Worm (Caenorhabditis elegans) whole organism, midembryonic: ENCODE results near the gene T23F6.2.

Experiments
- T22C8.4 ChIP-seq: fragments of 200-800 bp; sonication (Bioruptor generic); IDR thresholded peaks from 2 replicates; pipeline ENCODE4 v1.3.6; 2022; ENCODE audit warnings: missing genetic modification characterization, missing compliant biosample characterization
- cog-1 ChIP-seq: sonication (generic microtip); optimal IDR thresholded peaks from 2 replicates; lab custom pipeline; 2016; ENCODE audit warnings: missing genetic modification characterization, missing compliant biosample characterization
- flt-1 ChIP-seq: fragments of 200-800 bp; sonication (Bioruptor generic); IDR thresholded peaks from 2 replicates; pipeline ENCODE4 v1.3.6; 2022; ENCODE audit warnings: missing genetic modification characterization, missing compliant biosample characterization
- klf-2 ChIP-seq: fragments of 200-800 bp; sonication (Bioruptor generic); conservative IDR thresholded peaks from 2 replicates; pipeline ENCODE4 v1.3.6; 2022; ENCODE audit warnings: missing genetic modification reagents, missing genetic modification characterization, missing compliant biosample characterization
- med-1 ChIP-seq: sonication (generic microtip); optimal IDR thresholded peaks from 2 replicates; lab custom pipeline; 2017; ENCODE audit warnings: missing genetic modification characterization, mild to moderate bottlenecking, missing compliant biosample characterization, antibody characterized with exemption, missing genetic modification reagents; ENCODE audit not compliant: insufficient read depth
- ref-1 ChIP-seq: fragments of 200-800 bp; sonication (Bioruptor generic); conservative IDR thresholded peaks from 2 replicates; pipeline ENCODE4 v1.3.6; 2022; ENCODE audit warnings: missing genetic modification reagents, missing genetic modification characterization, missing compliant biosample characterization
- tab-1 ChIP-seq: fragments of 200-800 bp; sonication (Bioruptor generic); IDR thresholded peaks from 2 replicates; pipeline ENCODE4 v1.3.6; 2022; ENCODE audit warnings: missing genetic modification characterization, missing compliant biosample characterization
- ztf-23 ChIP-seq: fragments of 200-800 bp; sonication (Bioruptor generic); IDR thresholded peaks from 2 replicates; pipeline ENCODE4 v1.3.6; 2022; ENCODE audit warnings: missing genetic modification reagents, missing genetic modification characterization, missing compliant biosample characterization
- ztf-29 ChIP-seq: fragments of 200-800 bp; sonication (Bioruptor generic); IDR thresholded peaks from 2 replicates; pipeline ENCODE4 v1.3.6; 2022; ENCODE audit warnings: missing genetic modification reagents, missing genetic modification characterization, missing compliant biosample characterization

Gene T23F6.2

ce11 chrIV:12728162-12728561 lies 7.0 kb downstream of the T23F6.2 start:
- no peak for TF ChIP-seq T22C8.4 (GFP tag; lab: Robert Waterston, UW)
- no peak for TF ChIP-seq flt-1

- TF ChIP-seq ztf-23 (GFP tag; lab: Robert Waterston, UW) (peak; percentile 46; the same call in 1 of the 2 replicates), tab-1 (0 out of 2 replicates have a peak, but pooled peaks have one; percentile 44)
Observed at ce11 chrIV:12730624-12731023, 9.5 kb downstream of the T23F6.2 start.

- TF ChIP-seq ref-1 = peak; percentile 18; the same call in 1 of the 2 replicates
- TF ChIP-seq ztf-29 (GFP tag; lab: Robert Waterston, UW) = 0 out of 2 replicates have a peak, but pooled peaks have one; percentile 11
- TF ChIP-seq T22C8.4 (GFP tag; lab: Robert Waterston, UW) = 0 out of 2 replicates have a peak, but pooled peaks have one; percentile 25
Observed at ce11 chrIV:12731503-12731902, 10.3 kb downstream of the T23F6.2 start.

- TF ChIP-seq cog-1 (no peak), tab-1 (no peak), klf-2 (GFP tag; lab: Robert Waterston, UW) (no peak), med-1 (GFP tag; lab: Kevin White, UChicago) (no peak), ref-1 (no peak), ztf-23 (GFP tag; lab: Robert Waterston, UW) (no peak), ztf-29 (GFP tag; lab: Robert Waterston, UW) (no peak), T22C8.4 (GFP tag; lab: Robert Waterston, UW) (no peak), flt-1 (no peak)
Observed at ce11 chrIV:12741438-12741837, 20.3 kb downstream of the T23F6.2 start, which contains the start of gene T23F6.5. TSS of gene T23F6.5 (minus strand) at chrIV:12741538.

ce11 chrIV:12743680-12744079 lies 22.5 kb downstream of the T23F6.2 start:
- no peak for TF ChIP-seq flt-1
- no peak for TF ChIP-seq klf-2 (GFP tag; lab: Robert Waterston, UW)
- no peak for TF ChIP-seq ztf-23 (GFP tag; lab: Robert Waterston, UW)
- no peak for TF ChIP-seq ref-1
- TF ChIP-seq tab-1 = no peak
- TF ChIP-seq ztf-29 (GFP tag; lab: Robert Waterston, UW) = no peak
- no peak for TF ChIP-seq med-1 (GFP tag; lab: Kevin White, UChicago)
- no peak for TF ChIP-seq T22C8.4 (GFP tag; lab: Robert Waterston, UW)
- no peak for TF ChIP-seq cog-1

- TF ChIP-seq ref-1 (no peak), flt-1 (no peak), klf-2 (GFP tag; lab: Robert Waterston, UW) (no peak), tab-1 (no peak), cog-1 (no peak), ztf-29 (GFP tag; lab: Robert Waterston, UW) (no peak), T22C8.4 (GFP tag; lab: Robert Waterston, UW) (no peak), ztf-23 (GFP tag; lab: Robert Waterston, UW) (no peak), med-1 (GFP tag; lab: Kevin White, UChicago) (no peak)
Observed at ce11 chrIV:12744713-12745112, 23.6 kb downstream of the T23F6.2 start, which contains the start of gene C36H8.1. TSS of gene C36H8.1 (minus strand) at chrIV:12744813.

- TF ChIP-seq cog-1 (no peak), klf-2 (GFP tag; lab: Robert Waterston, UW) (no peak), ztf-29 (GFP tag; lab: Robert Waterston, UW) (no peak), ztf-23 (GFP tag; lab: Robert Waterston, UW) (no peak), flt-1 (no peak), med-1 (GFP tag; lab: Kevin White, UChicago) (no peak), T22C8.4 (GFP tag; lab: Robert Waterston, UW) (no peak), tab-1 (no peak), ref-1 (no peak)
Observed at ce11 chrIV:12746284-12746683, 25.1 kb downstream of the T23F6.2 start, which contains the start of gene inx-6. TSS of gene inx-6 (plus strand) at chrIV:12746584.

ce11 chrIV:12748760-12749159 lies 27.6 kb downstream of the T23F6.2 start:
- TF ChIP-seq ztf-23 (GFP tag; lab: Robert Waterston, UW) = no peak
- TF ChIP-seq ref-1 = no peak

DNA sequence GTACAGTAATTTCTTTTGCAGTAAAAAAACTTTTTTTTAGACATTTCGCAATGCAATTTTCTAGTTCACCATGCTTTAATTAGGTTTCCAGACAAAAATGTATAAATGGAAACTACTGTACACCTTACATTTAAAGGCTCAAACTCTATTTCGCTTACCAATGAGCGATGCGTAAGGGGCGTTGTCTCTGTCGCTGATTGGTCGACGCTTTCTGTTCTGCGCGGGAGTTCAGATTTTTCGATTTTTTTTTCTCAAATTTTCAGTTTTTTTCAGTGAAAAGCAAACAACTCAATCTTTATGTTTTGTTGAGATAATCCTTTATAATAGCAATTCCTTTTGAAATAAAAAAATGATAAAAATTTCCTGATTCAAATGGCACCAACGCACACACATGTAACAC lies 33.0 kb downstream of the T23F6.2 start:
- TF ChIP-seq klf-2 (GFP tag; lab: Robert Waterston, UW) = no peak

- TF ChIP-seq med-1 (GFP tag; lab: Kevin White, UChicago) (no peak), ref-1 (no peak), T22C8.4 (GFP tag; lab: Robert Waterston, UW) (no peak), ztf-23 (GFP tag; lab: Robert Waterston, UW) (no peak), ztf-29 (GFP tag; lab: Robert Waterston, UW) (no peak), cog-1 (no peak), tab-1 (no peak), flt-1 (no peak), klf-2 (GFP tag; lab: Robert Waterston, UW) (no peak)
Observed at ce11 chrIV:12755641-12756040, 34.5 kb downstream of the T23F6.2 start.

DNA sequence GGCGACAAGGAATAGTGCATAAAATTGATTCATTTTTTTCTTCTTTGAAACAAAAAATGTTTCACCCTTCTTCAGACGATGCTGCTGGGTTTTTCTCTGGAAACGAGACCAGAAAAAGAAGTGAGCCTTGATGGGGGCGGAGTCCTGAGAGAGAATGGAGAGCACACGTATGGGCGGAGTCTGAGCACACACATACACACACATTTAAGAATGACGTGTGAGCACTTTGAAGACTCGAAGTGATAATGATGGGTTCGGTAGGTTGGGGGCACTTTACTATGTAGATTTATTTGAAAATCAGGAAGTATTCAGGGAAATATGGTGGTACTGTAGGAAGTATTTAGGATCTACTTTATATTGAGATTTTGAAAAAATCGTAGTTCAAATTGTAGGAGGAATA lies 36.3 kb downstream of the T23F6.2 start, which contains the start of gene flp-9:
Gene flp-9, minus strand, starts transcription at position 101 of the 400 bp plus-strand sequence.
- TF ChIP-seq cog-1 (no peak), ztf-23 (GFP tag; lab: Robert Waterston, UW) (no peak), flt-1 (no peak), T22C8.4 (GFP tag; lab: Robert Waterston, UW) (no peak), ztf-29 (GFP tag; lab: Robert Waterston, UW) (no peak), tab-1 (no peak), med-1 (GFP tag; lab: Kevin White, UChicago) (no peak), ref-1 (no peak), klf-2 (GFP tag; lab: Robert Waterston, UW) (no peak)
